Fruit fly (Drosophila melanogaster) whole organism, embryonic: ENCODE data around the gene CG17377.
A peak's percentile ranks its signal among the peaks of the same experiment; 100 is the strongest.

Experiments used
- Asciz ChIP-seq: fragments of 200-800 bp; sonication (Bioruptor generic); optimal IDR thresholded peaks from 2 replicates; lab custom pipeline; 2017; ENCODE audit warnings: missing biosample characterization, mild to moderate bottlenecking, missing genetic modification characterization, missing genetic modification reagents
- Bteb2 ChIP-seq: fragments of 200-800 bp; sonication (Bioruptor generic); optimal IDR thresholded peaks from 2 replicates; lab custom pipeline; 2016; ENCODE audit warnings: missing biosample characterization, missing genetic modification characterization
- CG10267 ChIP-seq: fragments of 200-800 bp; sonication (Bioruptor generic); optimal IDR thresholded peaks from 2 replicates; lab custom pipeline; 2018; ENCODE audit warnings: missing biosample characterization, mild to moderate bottlenecking, missing genetic modification characterization, moderate library complexity
- CG11504 ChIP-seq: fragments of 200-800 bp; sonication (Bioruptor generic); optimal IDR thresholded peaks from 3 replicates; lab custom pipeline; 2019; ENCODE audit warnings: missing biosample characterization, mild to moderate bottlenecking, missing genetic modification characterization, moderate library complexity
- CG12071 ChIP-seq: fragments of 200-800 bp; sonication (Bioruptor generic); optimal IDR thresholded peaks from 3 replicates; lab custom pipeline; 2018; ENCODE audit warnings: missing biosample characterization, mild to moderate bottlenecking, missing genetic modification characterization
- CG12104 ChIP-seq: fragments of 200-800 bp; sonication (Bioruptor generic); optimal IDR thresholded peaks from 3 replicates; lab custom pipeline; 2016; ENCODE audit warnings: missing biosample characterization, missing genetic modification characterization
- CG12236 ChIP-seq: fragments of 200-800 bp; sonication (Bioruptor generic); optimal IDR thresholded peaks from 2 replicates; lab custom pipeline; 2016; ENCODE audit warnings: missing biosample characterization, missing genetic modification characterization
- CG12769 ChIP-seq: fragments of 200-800 bp; sonication (Bioruptor generic); optimal IDR thresholded peaks from 2 replicates; lab custom pipeline; 2019; ENCODE audit warnings: missing biosample characterization, mild to moderate bottlenecking, missing genetic modification characterization, moderate library complexity
- CG13123 ChIP-seq: fragments of 200-800 bp; sonication (Bioruptor generic); optimal IDR thresholded peaks from 2 replicates; lab custom pipeline; 2016; ENCODE audit warnings: missing biosample characterization, missing genetic modification characterization
- CG13296 ChIP-seq: fragments of 200-800 bp; sonication (Bioruptor generic); optimal IDR thresholded peaks from 3 replicates; lab custom pipeline; 2018; ENCODE audit warnings: missing biosample characterization, mild to moderate bottlenecking, missing genetic modification characterization
- CG13624 ChIP-seq: fragments of 200-800 bp; sonication (Bioruptor generic); optimal IDR thresholded peaks from 2 replicates; lab custom pipeline; 2016; ENCODE audit warnings: missing biosample characterization, missing genetic modification characterization
- CG14014 ChIP-seq: fragments of 200-800 bp; sonication (Bioruptor generic); IDR thresholded peaks from 2 replicates; pipeline ENCODE4 v1.3.6; 2022; ENCODE audit warnings: missing biosample characterization, missing genetic modification characterization
- CG16779 ChIP-seq: fragments of 200-800 bp; sonication (Bioruptor generic); IDR thresholded peaks from 2 replicates; pipeline ENCODE4 v1.3.6; 2022; ENCODE audit warnings: missing biosample characterization, missing genetic modification characterization
- CG3726 ChIP-seq: fragments of 200-800 bp; sonication (Bioruptor generic); IDR thresholded peaks from 3 replicates; pipeline ENCODE4, ENCODE4 v1.3.6; 2022; ENCODE audit warnings: missing biosample characterization, missing genetic modification characterization
- CG3847 ChIP-seq: fragments of 200-800 bp; sonication (Bioruptor generic); IDR thresholded peaks from 2 replicates; pipeline ENCODE4 v1.3.6; 2022; ENCODE audit warnings: missing biosample characterization, missing genetic modification characterization
- CG4730 ChIP-seq: fragments of 200-800 bp; sonication (Bioruptor generic); IDR thresholded peaks from 2 replicates; pipeline ENCODE4 v1.3.6; 2022; ENCODE audit warnings: missing biosample characterization, missing genetic modification characterization
- CG5245 ChIP-seq: fragments of 200-800 bp; sonication (Bioruptor generic); optimal IDR thresholded peaks from 3 replicates; lab custom pipeline; 2016; ENCODE audit warnings: missing biosample characterization, missing genetic modification characterization
- CG7839 ChIP-seq: fragments of 200-800 bp; sonication (Bioruptor generic); optimal IDR thresholded peaks from 3 replicates; lab custom pipeline; 2018; ENCODE audit warnings: missing biosample characterization, mild to moderate bottlenecking, missing genetic modification characterization, moderate library complexity
- CG7928 ChIP-seq: fragments of 200-800 bp; sonication (Bioruptor generic); optimal IDR thresholded peaks from 2 replicates; lab custom pipeline; 2017; ENCODE audit warnings: missing biosample characterization, mild to moderate bottlenecking, missing genetic modification characterization
- CG9876 ChIP-seq: fragments of 200-800 bp; sonication (Bioruptor generic); optimal IDR thresholded peaks from 2 replicates; lab custom pipeline; 2016; ENCODE audit warnings: missing biosample characterization, missing genetic modification characterization
- Chrac-16 ChIP-seq: fragments of 200-800 bp; sonication (Bioruptor generic); optimal IDR thresholded peaks from 3 replicates; lab custom pipeline; 2016; ENCODE audit warnings: missing biosample characterization, missing genetic modification characterization
- D19B ChIP-seq: fragments of 200-800 bp; sonication (Bioruptor generic); optimal IDR thresholded peaks from 2 replicates; lab custom pipeline; 2017; ENCODE audit warnings: missing biosample characterization, mild to moderate bottlenecking, missing genetic modification characterization
- Dfd ChIP-seq, 2 experiments: fragments of >200 bp; optimal IDR thresholded peaks; 2 replicates each; lab custom pipeline; 2017; ENCODE audit warnings: missing biosample characterization in 2 of 2, missing genetic modification characterization in 2 of 2
- Elba2 ChIP-seq: fragments of 200-800 bp; sonication (Bioruptor generic); optimal IDR thresholded peaks from 3 replicates; lab custom pipeline; 2016; ENCODE audit warnings: missing biosample characterization, missing genetic modification characterization
- Hr51 ChIP-seq, 2 experiments: fragments of 200-800 bp; sonication (Bioruptor generic); optimal IDR thresholded peaks; 2 replicates in 1 of 2; 3 replicates in 1 of 2; lab custom pipeline; 2016 to 2018; ENCODE audit warnings: missing biosample characterization in 2 of 2, missing genetic modification characterization in 2 of 2, mild to moderate bottlenecking in 1 of 2, moderate library complexity in 1 of 2
- Lhr ChIP-seq: fragments of 200-800 bp; sonication (Bioruptor generic); optimal IDR thresholded peaks from 3 replicates; lab custom pipeline; 2017; ENCODE audit warnings: mild to moderate bottlenecking, missing biosample characterization, missing genetic modification reagents, missing genetic modification characterization
- Lpt ChIP-seq: fragments of >200 bp; optimal IDR thresholded peaks from 2 replicates; lab custom pipeline; 2018; ENCODE audit warnings: missing biosample characterization, missing genetic modification characterization
- MESR4 ChIP-seq: fragments of 200-800 bp; sonication (Bioruptor generic); optimal IDR thresholded peaks from 2 replicates; lab custom pipeline; 2018; ENCODE audit warnings: missing biosample characterization, mild to moderate bottlenecking, missing genetic modification characterization, moderate library complexity
- NK7.1 ChIP-seq: fragments of 200-800 bp; sonication (Bioruptor generic); optimal IDR thresholded peaks from 3 replicates; lab custom pipeline; 2016; ENCODE audit warnings: missing biosample characterization, missing genetic modification characterization
- Nf-YC ChIP-seq: fragments of 200-800 bp; optimal IDR thresholded peaks from 3 replicates; lab custom pipeline; 2019; ENCODE audit warnings: missing biosample characterization, mild to moderate bottlenecking, missing genetic modification characterization, moderate library complexity
- PHDP ChIP-seq: fragments of 200-800 bp; sonication (Bioruptor generic); optimal IDR thresholded peaks from 3 replicates; lab custom pipeline; 2018; ENCODE audit warnings: missing biosample characterization, mild to moderate bottlenecking, missing genetic modification characterization, moderate library complexity
- Sry-β ChIP-seq: fragments of 200-800 bp; sonication (Bioruptor generic); optimal IDR thresholded peaks from 2 replicates; lab custom pipeline; 2018; ENCODE audit warnings: missing biosample characterization, mild to moderate bottlenecking, missing genetic modification characterization, moderate library complexity
- Ssrp ChIP-seq: fragments of 200-800 bp; sonication (Bioruptor generic); optimal IDR thresholded peaks from 2 replicates; lab custom pipeline; 2018; ENCODE audit warnings: missing biosample characterization, mild to moderate bottlenecking, missing genetic modification characterization, moderate library complexity
- Usf ChIP-seq: fragments of 200-800 bp; sonication (Bioruptor generic); optimal IDR thresholded peaks from 2 replicates; lab custom pipeline; 2017; ENCODE audit warnings: missing genotype, missing biosample characterization, missing genetic modification characterization
- YL-1 ChIP-seq: fragments of 200-800 bp; sonication (Bioruptor generic); optimal IDR thresholded peaks from 3 replicates; lab custom pipeline; 2017; ENCODE audit warnings: missing biosample characterization, mild to moderate bottlenecking, missing genetic modification characterization
- ac ChIP-seq: fragments of 200-800 bp; sonication (Bioruptor generic); optimal IDR thresholded peaks from 3 replicates; lab custom pipeline; 2017; ENCODE audit warnings: missing biosample characterization, mild to moderate bottlenecking, missing genetic modification characterization
- ase ChIP-seq: fragments of 200-800 bp; sonication (Bioruptor generic); IDR thresholded peaks from 3 replicates; pipeline ENCODE4 v1.3.6; 2022; ENCODE audit warnings: missing biosample characterization, missing genetic modification characterization
- cg ChIP-seq: fragments of 200-800 bp; sonication (Bioruptor generic); optimal IDR thresholded peaks from 3 replicates; lab custom pipeline; 2019; ENCODE audit warnings: missing biosample characterization, mild to moderate bottlenecking, missing genetic modification characterization, moderate library complexity
- crol ChIP-seq: fragments of 200-800 bp; sonication (Bioruptor generic); IDR thresholded peaks from 2 replicates; pipeline ENCODE4 v1.3.6; 2022; ENCODE audit warnings: missing biosample characterization, missing genetic modification characterization
- dan ChIP-seq: fragments of 200-800 bp; sonication (Bioruptor generic); IDR thresholded peaks from 2 replicates; pipeline ENCODE4 v1.3.6; 2022; ENCODE audit warnings: missing biosample characterization, missing genetic modification characterization
- eve ChIP-seq, 2 experiments: fragments of >200 bp; optimal IDR thresholded peaks; 2 replicates each; lab custom pipeline; 2017; ENCODE audit warnings: missing biosample characterization in 2 of 2, missing genetic modification characterization in 2 of 2
- eyg ChIP-seq: fragments of 200-800 bp; sonication (Bioruptor generic); optimal IDR thresholded peaks from 3 replicates; lab custom pipeline; 2016; ENCODE audit warnings: missing biosample characterization, missing genetic modification characterization
- gce ChIP-seq: fragments of 200-800 bp; sonication (Bioruptor generic); IDR thresholded peaks from 3 replicates; pipeline ENCODE4 v1.3.6; 2022; ENCODE audit warnings: missing biosample characterization, missing genetic modification characterization
- gfzf ChIP-seq: fragments of 200-800 bp; sonication (Bioruptor generic); optimal IDR thresholded peaks from 2 replicates; lab custom pipeline; 2016; ENCODE audit warnings: missing biosample characterization, mild to moderate bottlenecking, missing genetic modification characterization, moderate library complexity
- insv ChIP-seq, 2 experiments: fragments of 200-800 bp; sonication (Bioruptor generic); optimal IDR thresholded peaks; 3 replicates each; lab custom pipeline; 2016 to 2018; ENCODE audit warnings: missing biosample characterization in 2 of 2, missing genetic modification characterization in 2 of 2
- lov ChIP-seq, 2 experiments: fragments of 200-800 bp in 1 of 2; fragments of >200 bp in 1 of 2; sonication (Bioruptor generic) in 1 of 2; IDR thresholded peaks in 1 of 2; optimal IDR thresholded peaks in 1 of 2; 2 replicates in 1 of 2; 3 replicates in 1 of 2; pipeline versions ENCODE4 v1.3.6 to Lab custom; 2017 to 2022; ENCODE audit warnings: missing biosample characterization in 1 of 2, missing genetic modification characterization in 1 of 2
- onecut ChIP-seq: fragments of 200-800 bp; sonication (Bioruptor generic); IDR thresholded peaks from 2 replicates; pipeline ENCODE4 v1.3.6; 2022; ENCODE audit warnings: missing biosample characterization, missing genetic modification characterization
- slp2 ChIP-seq: fragments of 200-800 bp; sonication (Bioruptor generic); optimal IDR thresholded peaks from 2 replicates; lab custom pipeline; 2016; ENCODE audit warnings: missing biosample characterization, missing genetic modification characterization
- tin ChIP-seq: fragments of 200-800 bp; sonication (Bioruptor generic); optimal IDR thresholded peaks from 3 replicates; lab custom pipeline; 2016; ENCODE audit warnings: missing biosample characterization, missing genetic modification characterization
- zfh1 ChIP-seq: fragments of 200-800 bp; sonication (Bioruptor generic); IDR thresholded peaks from 3 replicates; pipeline ENCODE4 v1.3.6; 2022; ENCODE audit warnings: missing biosample characterization, missing genetic modification characterization

CG17377 gene

dm6 chr2L:6841349-6841748 lies 38.7 kb upstream of the CG17377 start (continued):
- TF ChIP-seq insv (GFP tag; optimal IDR thresholded peaks at IDR 0.05; lab: Kevin White, UChicago), result no peak
- TF ChIP-seq Dfd (GFP tag; optimal IDR thresholded peaks at IDR 0.05; lab: Kevin White, UChicago), result no peak
- TF ChIP-seq lov (optimal IDR thresholded peaks at IDR 0.05; lab: Kevin White, UChicago), result no peak
- TF ChIP-seq lov (GFP tag; IDR thresholded peaks at IDR 0.05; lab: Robert Waterston, UW), result peak; percentile 82; the same call in 2 of the 3 replicates
- TF ChIP-seq Chrac-16 (GFP tag; lab: Kevin White, UChicago), result peak; percentile 71
- TF ChIP-seq Elba2 (GFP tag; lab: Kevin White, UChicago), result peak; percentile 41
- peak; percentile 48 for TF ChIP-seq CG9876 (GFP tag; lab: Kevin White, UChicago)
- peak; percentile 11 for TF ChIP-seq NK7.1 (GFP tag; lab: Kevin White, UChicago)
- peak; percentile 92 for TF ChIP-seq zfh1 (GFP tag; lab: Robert Waterston, UW)
- no peak for TF ChIP-seq D19B (GFP tag; lab: Kevin White, UChicago)
- peak; percentile 41 for TF ChIP-seq CG13123 (GFP tag; lab: Kevin White, UChicago)
- TF ChIP-seq CG11504 (tag; lab: Kevin White, UChicago), result peak; percentile 75
- peak; percentile 50 for TF ChIP-seq CG12104
- peak; percentile 64 for TF ChIP-seq Nf-YC (tag; lab: Kevin White, UChicago)
- peak; percentile 76 for TF ChIP-seq CG5245 (GFP tag; lab: Kevin White, UChicago)
- no peak for TF ChIP-seq Sry-β
- TF ChIP-seq Usf (GFP tag; lab: Kevin White, UChicago), result peak; percentile 61
- peak; percentile 81 for TF ChIP-seq onecut (GFP tag; lab: Robert Waterston, UW)
- no peak for TF ChIP-seq CG7928 (GFP tag; lab: Kevin White, UChicago)
- 0 out of 2 replicates have a peak, but pooled peaks have one; percentile 39 for TF ChIP-seq CG14014
- TF ChIP-seq Bteb2 (GFP tag; lab: Kevin White, UChicago), result no peak
- peak; percentile 64 for TF ChIP-seq slp2 (GFP tag; lab: Kevin White, UChicago)
- peak; percentile 68 for TF ChIP-seq Ssrp (tag; lab: Kevin White, UChicago)
- no peak for TF ChIP-seq PHDP
- TF ChIP-seq tin (GFP tag; lab: Kevin White, UChicago), result peak; percentile 73
- TF ChIP-seq CG3726, result peak; percentile 70; the same call in 1 of the 3 replicates
- no peak for TF ChIP-seq cg
- TF ChIP-seq ac, result peak; percentile 75
- peak; percentile 33; the same call in 1 of the 2 replicates for TF ChIP-seq CG3847 (GFP tag; lab: Robert Waterston, UW)
- TF ChIP-seq CG10267 (tag; lab: Kevin White, UChicago), result peak; percentile 75
- 0 out of 2 replicates have a peak, but pooled peaks have one; percentile 33 for TF ChIP-seq crol (GFP tag; lab: Robert Waterston, UW)
- peak; percentile 78 for TF ChIP-seq CG7839 (tag; lab: Kevin White, UChicago)
- no peak for TF ChIP-seq eyg (GFP tag; lab: Kevin White, UChicago)
- peak; percentile 13 for TF ChIP-seq CG13296
- peak; percentile 36 for TF ChIP-seq Asciz (GFP tag; lab: Kevin White, UChicago)
- peak; percentile 42 for TF ChIP-seq CG13624 (GFP tag; lab: Kevin White, UChicago)
- TF ChIP-seq CG12769 (tag; lab: Kevin White, UChicago), result no peak
- TF ChIP-seq Lpt (GFP tag; lab: Kevin White, UChicago), result no peak
- peak; percentile 69 for TF ChIP-seq dan (GFP tag; lab: Robert Waterston, UW)
- TF ChIP-seq MESR4 (GFP tag; lab: Kevin White, UChicago), result no peak
- TF ChIP-seq Hr51 (GFP tag; optimal IDR thresholded peaks at IDR 0.05; lab: Kevin White, UChicago), result peak; percentile 40 to 64
- no peak for TF ChIP-seq CG12071
- TF ChIP-seq CG12236 (GFP tag; lab: Kevin White, UChicago), result peak; percentile 7
- TF ChIP-seq CG16779 (GFP tag; lab: Robert Waterston, UW), result no peak
- TF ChIP-seq gce (GFP tag; lab: Robert Waterston, UW), result peak; percentile 75; the same call in 2 of the 3 replicates
- no peak for TF ChIP-seq YL-1 (GFP tag; lab: Kevin White, UChicago)
- peak; percentile 71 for TF ChIP-seq Lhr (GFP tag; lab: Kevin White, UChicago)
- TF ChIP-seq CG4730 (GFP tag; lab: Robert Waterston, UW), result peak; percentile 69
- peak; percentile 60; the same call in 1 of the 3 replicates for TF ChIP-seq ase (GFP tag; lab: Robert Waterston, UW)
- TF ChIP-seq eve (GFP tag; optimal IDR thresholded peaks at IDR 0.05; lab: Kevin White, UChicago), result peak; percentile 84
- no peak for TF ChIP-seq gfzf
